Fruit fly (Drosophila melanogaster) whole organism, prepupa: ENCODE data around the gene CG2656.

Experiments used
- CG10631 ChIP-seq: fragments of 200-800 bp; sonication (Bioruptor generic); optimal IDR thresholded peaks from 2 replicates; lab custom pipeline; 2016; ENCODE audit warnings: missing biosample characterization, missing genetic modification characterization
- CG10669 ChIP-seq: fragments of 200-800 bp; sonication (Bioruptor generic); optimal IDR thresholded peaks from 3 replicates; lab custom pipeline; 2018; ENCODE audit warnings: missing biosample characterization, mild to moderate bottlenecking, missing genetic modification characterization, moderate library complexity
- CG11762 ChIP-seq: fragments of 200-800 bp; sonication (Bioruptor generic); optimal IDR thresholded peaks from 3 replicates; lab custom pipeline; 2016; ENCODE audit warnings: missing biosample characterization, missing genetic modification characterization; ENCODE audit not compliant: insufficient read depth
- CG11902 ChIP-seq: fragments of 200-800 bp; sonication (Bioruptor generic); optimal IDR thresholded peaks from 3 replicates; lab custom pipeline; 2016; ENCODE audit warnings: missing biosample characterization, missing genetic modification characterization
- CG1621 ChIP-seq: fragments of 200-800 bp; sonication (Bioruptor generic); optimal IDR thresholded peaks from 3 replicates; lab custom pipeline; 2018; ENCODE audit warnings: missing biosample characterization, mild to moderate bottlenecking, missing genetic modification characterization
- CG16779 ChIP-seq: fragments of 200-800 bp; sonication (Bioruptor generic); optimal IDR thresholded peaks from 3 replicates; lab custom pipeline; 2017; ENCODE audit warnings: missing biosample characterization, mild to moderate bottlenecking, missing genetic modification characterization
- CG31627 ChIP-seq: fragments of 200-800 bp; sonication (Bioruptor generic); optimal IDR thresholded peaks from 3 replicates; lab custom pipeline; 2016; ENCODE audit warnings: missing biosample characterization, missing genetic modification characterization
- CG32006 ChIP-seq: fragments of 200-800 bp; sonication (Bioruptor generic); optimal IDR thresholded peaks from 3 replicates; lab custom pipeline; 2017; ENCODE audit warnings: missing biosample characterization, mild to moderate bottlenecking, missing genetic modification characterization
- CG34406 ChIP-seq: fragments of 200-800 bp; sonication (Bioruptor generic); optimal IDR thresholded peaks from 3 replicates; lab custom pipeline; 2016; ENCODE audit warnings: missing biosample characterization, missing genetic modification characterization
- CG4318 ChIP-seq: fragments of 200-800 bp; sonication (Bioruptor generic); optimal IDR thresholded peaks from 3 replicates; lab custom pipeline; 2017; ENCODE audit warnings: missing biosample characterization, mild to moderate bottlenecking, missing genetic modification characterization
- CG6792 ChIP-seq: fragments of 200-800 bp; sonication (Bioruptor generic); optimal IDR thresholded peaks from 3 replicates; lab custom pipeline; 2016; ENCODE audit warnings: missing biosample characterization, missing genetic modification characterization
- CG6854 ChIP-seq: fragments of 200-800 bp; sonication (Bioruptor generic); optimal IDR thresholded peaks from 2 replicates; lab custom pipeline; 2017; ENCODE audit warnings: missing biosample characterization, mild to moderate bottlenecking, missing genetic modification characterization
- CG7368 ChIP-seq: fragments of 200-800 bp; sonication (Bioruptor generic); optimal IDR thresholded peaks from 3 replicates; lab custom pipeline; 2016; ENCODE audit warnings: missing biosample characterization, missing genetic modification characterization
- CG8119 ChIP-seq: fragments of 200-800 bp; sonication (Bioruptor generic); IDR thresholded peaks from 3 replicates; pipeline ENCODE4 v1.3.6; 2022; ENCODE audit warnings: missing biosample characterization, missing genetic modification characterization
- CG8319 ChIP-seq: fragments of 200-800 bp; sonication (Bioruptor generic); optimal IDR thresholded peaks from 3 replicates; lab custom pipeline; 2016; ENCODE audit warnings: missing biosample characterization, missing genetic modification characterization
- CG8632 ChIP-seq: fragments of 200-800 bp; sonication (Bioruptor generic); optimal IDR thresholded peaks from 3 replicates; lab custom pipeline; 2016; ENCODE audit warnings: missing biosample characterization, missing genetic modification characterization
- CG9139 ChIP-seq: fragments of 200-800 bp; sonication (Bioruptor generic); optimal IDR thresholded peaks from 3 replicates; lab custom pipeline; 2017; ENCODE audit warnings: missing biosample characterization, mild to moderate bottlenecking, missing genetic modification characterization
- Eip78C ChIP-seq: fragments of 200-800 bp; sonication (Bioruptor generic); peaks from one replicate; lab custom pipeline; 2016; ENCODE audit warnings: missing biosample characterization, missing genetic modification characterization
- Eip93F ChIP-seq: fragments of 200-800 bp; sonication (Bioruptor generic); optimal IDR thresholded peaks from 2 replicates; lab custom pipeline; 2016; ENCODE audit warnings: missing biosample characterization, mild to moderate bottlenecking, missing genetic modification characterization
- Ets21C ChIP-seq: fragments of 200-800 bp; sonication (Bioruptor generic); optimal IDR thresholded peaks from 3 replicates; lab custom pipeline; 2016; ENCODE audit warnings: missing biosample characterization, missing genetic modification characterization
- Ets96B ChIP-seq: fragments of 200-800 bp; optimal IDR thresholded peaks from 2 replicates; lab custom pipeline; 2019; ENCODE audit warnings: missing biosample characterization, mild to moderate bottlenecking, missing genetic modification characterization, moderate library complexity
- Hr38 ChIP-seq: sonication (Bioruptor generic); optimal IDR thresholded peaks from 2 replicates; lab custom pipeline; 2016; ENCODE audit warnings: missing biosample characterization, missing genetic modification characterization
- Hr39 ChIP-seq: fragments of 200-800 bp; sonication (Bioruptor generic); optimal IDR thresholded peaks from 2 replicates; lab custom pipeline; 2016; ENCODE audit warnings: missing biosample characterization, missing genetic modification characterization
- Hr4 ChIP-seq: fragments of 200-800 bp; sonication (Bioruptor generic); optimal IDR thresholded peaks from 3 replicates; lab custom pipeline; 2016; ENCODE audit warnings: missing biosample characterization, missing genetic modification characterization
- Lpt ChIP-seq: fragments of 200-800 bp; sonication (Bioruptor generic); optimal IDR thresholded peaks from 3 replicates; lab custom pipeline; 2016; ENCODE audit warnings: missing biosample characterization, missing genetic modification characterization
- OdsH ChIP-seq: fragments of 200-800 bp; sonication (Bioruptor generic); optimal IDR thresholded peaks from 3 replicates; lab custom pipeline; 2016; ENCODE audit warnings: missing biosample characterization, missing genetic modification characterization
- Sox14 ChIP-seq: fragments of 200-800 bp; sonication (Bioruptor generic); optimal IDR thresholded peaks from 3 replicates; lab custom pipeline; 2016; ENCODE audit warnings: missing biosample characterization, missing genetic modification characterization
- Sox15 ChIP-seq: fragments of 200-800 bp; sonication (Bioruptor generic); optimal IDR thresholded peaks from 3 replicates; lab custom pipeline; 2016; ENCODE audit warnings: missing biosample characterization, missing genetic modification characterization
- achi ChIP-seq: fragments of 200-800 bp; sonication (Bioruptor generic); optimal IDR thresholded peaks from 3 replicates; lab custom pipeline; 2016; ENCODE audit warnings: missing biosample characterization, missing genetic modification characterization
- acj6 ChIP-seq: fragments of 200-800 bp; sonication (Bioruptor generic); optimal IDR thresholded peaks from 3 replicates; lab custom pipeline; 2016; ENCODE audit warnings: missing biosample characterization, missing genetic modification characterization
- dac ChIP-seq: fragments of 200-800 bp; sonication (Bioruptor generic); optimal IDR thresholded peaks from 2 replicates; lab custom pipeline; 2017; ENCODE audit warnings: missing biosample characterization, mild to moderate bottlenecking, missing genetic modification characterization
- dsx ChIP-seq: fragments of 200-800 bp; optimal IDR thresholded peaks from 3 replicates; lab custom pipeline; 2019; ENCODE audit warnings: missing biosample characterization, mild to moderate bottlenecking, missing genetic modification characterization, moderate library complexity; ENCODE audit not compliant: poor library complexity, severe bottlenecking
- esn ChIP-seq: fragments of 200-800 bp; sonication (Bioruptor generic); optimal IDR thresholded peaks from 2 replicates; lab custom pipeline; 2016; ENCODE audit warnings: missing biosample characterization, mild to moderate bottlenecking, missing genetic modification characterization, moderate library complexity
- fd59A ChIP-seq: fragments of 200-800 bp; sonication (Bioruptor generic); optimal IDR thresholded peaks from 2 replicates; lab custom pipeline; 2017; ENCODE audit warnings: missing biosample characterization, mild to moderate bottlenecking, missing genetic modification characterization, missing genetic modification reagents
- fd85E ChIP-seq: fragments of 200-800 bp; sonication (Bioruptor generic); optimal IDR thresholded peaks from 3 replicates; lab custom pipeline; 2016; ENCODE audit warnings: missing biosample characterization, missing genetic modification characterization
- fkh ChIP-seq: fragments of 200-800 bp; sonication (Bioruptor generic); optimal IDR thresholded peaks from 3 replicates; lab custom pipeline; 2017; ENCODE audit warnings: missing biosample characterization, mild to moderate bottlenecking, missing genetic modification characterization, moderate library complexity
- net ChIP-seq: fragments of 200-800 bp; sonication (Bioruptor generic); optimal IDR thresholded peaks from 3 replicates; lab custom pipeline; 2016; ENCODE audit warnings: missing biosample characterization, missing genetic modification characterization
- salr ChIP-seq, 2 experiments: fragments of 200-800 bp; sonication (Bioruptor generic); optimal IDR thresholded peaks; 3 replicates each; lab custom pipeline; 2016 to 2018; ENCODE audit warnings: missing biosample characterization in 2 of 2, missing genetic modification characterization in 2 of 2, mild to moderate bottlenecking in 1 of 2
- spab ChIP-seq: fragments of 200-800 bp; sonication (Bioruptor generic); optimal IDR thresholded peaks from 2 replicates; lab custom pipeline; 2017; ENCODE audit warnings: missing biosample characterization, mild to moderate bottlenecking, missing genetic modification characterization, missing genetic modification reagents
- ss ChIP-seq, 2 experiments: fragments of 200-800 bp; sonication (Bioruptor generic); optimal IDR thresholded peaks; 2 replicates in 1 of 2; 3 replicates in 1 of 2; lab custom pipeline; 2017 to 2018; ENCODE audit warnings: mild to moderate bottlenecking in 2 of 2, missing biosample characterization in 2 of 2, missing genetic modification characterization in 2 of 2, moderate library complexity in 1 of 2
- svp ChIP-seq: fragments of 200-800 bp; sonication (Bioruptor generic); peaks from one replicate; lab custom pipeline; 2016; ENCODE audit warnings: missing biosample characterization, missing genetic modification characterization
- topi ChIP-seq: fragments of 200-800 bp; sonication (Bioruptor generic); optimal IDR thresholded peaks from 3 replicates; lab custom pipeline; 2016; ENCODE audit warnings: missing biosample characterization, missing genetic modification characterization
- vri ChIP-seq: fragments of 200-800 bp; sonication (Bioruptor generic); optimal IDR thresholded peaks from 3 replicates; lab custom pipeline; 2016; ENCODE audit warnings: missing biosample characterization, mild to moderate bottlenecking, missing genetic modification characterization

The CG2656 gene

dm6 chr3R:7139188-7140038, 5.1 kb upstream of the CG2656 start:
- no peak for TF ChIP-seq Eip93F (GFP tag; lab: Kevin White, UChicago)
- TF ChIP-seq Hr38, result no peak
- no peak for TF ChIP-seq CG1621 (tag; lab: Kevin White, UChicago)
- no peak for TF ChIP-seq OdsH
- TF ChIP-seq, all 60 proteins: peak for 0

DNA sequence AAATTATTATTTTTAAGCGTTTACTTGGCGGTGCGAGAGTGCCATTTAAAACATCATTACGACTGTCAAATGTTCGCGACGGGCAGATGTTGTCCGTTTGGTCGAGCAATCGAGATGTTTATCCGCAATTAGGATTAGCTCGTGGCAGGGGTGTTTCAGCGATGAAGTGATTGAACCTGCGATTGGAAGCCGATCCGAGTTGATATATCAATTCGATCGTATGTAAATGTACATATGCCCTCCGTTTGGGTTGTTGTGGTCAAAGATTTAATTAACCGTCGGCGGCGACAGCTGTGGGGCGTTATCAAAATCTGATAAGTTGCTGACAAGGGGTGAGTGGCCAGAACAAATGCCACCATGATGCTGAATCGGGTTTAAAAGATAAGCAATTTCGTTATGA, 1.9 kb upstream of the CG2656 start:
- TF ChIP-seq Eip93F (GFP tag; lab: Kevin White, UChicago) (no peak), CG8632 (GFP tag; lab: Kevin White, UChicago) (no peak), svp (peak; percentile 78)

DNA sequence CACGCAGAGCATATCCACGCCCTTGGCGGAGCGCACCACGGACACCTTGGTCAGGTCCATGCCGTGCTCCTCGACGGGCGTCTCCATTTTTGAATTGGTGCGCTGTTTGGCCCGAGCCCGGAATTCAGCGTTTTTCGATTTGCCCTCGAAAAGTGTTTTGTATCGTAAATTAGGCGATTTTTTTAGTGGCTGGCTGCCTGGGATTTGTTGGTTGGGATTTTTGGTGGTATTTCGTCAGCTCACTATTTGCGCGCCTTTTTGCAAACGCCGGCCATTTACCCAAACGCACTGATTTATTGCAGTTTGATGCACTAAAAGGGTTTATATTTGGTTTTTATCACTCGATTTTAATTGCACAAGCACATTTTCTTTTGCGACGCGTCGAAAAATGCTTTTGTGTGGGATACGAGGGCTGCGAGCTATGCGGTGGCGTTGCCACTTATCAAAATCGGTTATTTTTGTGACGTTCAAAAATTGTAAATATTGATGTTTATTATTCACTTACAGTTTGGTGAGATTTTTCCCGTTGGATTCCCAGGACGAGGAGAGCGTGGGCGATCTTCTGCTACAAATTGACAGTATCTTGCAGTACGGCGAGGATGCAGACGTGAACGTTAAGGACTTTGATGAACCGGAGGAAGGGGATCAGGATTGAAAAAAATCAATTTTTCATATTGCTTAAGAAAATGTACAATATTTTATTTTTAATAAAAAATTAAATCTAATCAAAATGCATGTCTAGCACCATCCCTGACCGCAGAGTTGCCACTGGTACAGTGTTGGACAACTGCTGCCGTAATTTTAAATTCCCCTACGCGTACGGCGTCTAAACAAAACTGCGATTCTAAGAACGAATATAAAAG, 6.3 kb downstream of the CG2656 start, which contains the start of the genes gfzf and Sas-4:
TSS of gene gfzf (minus strand) at position 425 of the 863 bp plus-strand sequence.
TSS of gene Sas-4 (plus strand) at position 824 of the 863 bp plus-strand sequence.
- TF ChIP-seq acj6 (GFP tag; lab: Kevin White, UChicago) (peak; percentile 70), CG32006 (peak; percentile 77), net (GFP tag; lab: Kevin White, UChicago) (no peak), CG31627 (GFP tag; lab: Kevin White, UChicago) (peak; percentile 73), spab (GFP tag; lab: Kevin White, UChicago) (no peak), topi (no peak), Lpt (GFP tag; lab: Kevin White, UChicago) (peak; percentile 20), CG8632 (GFP tag; lab: Kevin White, UChicago) (peak; percentile 59), fd85E (no peak), Sox15 (GFP tag; lab: Kevin White, UChicago) (peak; percentile 79), ss (GFP tag; optimal IDR thresholded peaks at IDR 0.05; lab: Kevin White, UChicago) (no peak), CG11762 (GFP tag; lab: Kevin White, UChicago) (peak; percentile 14), CG6854 (no peak), vri (GFP tag; lab: Kevin White, UChicago) (no peak), CG1621 (tag; lab: Kevin White, UChicago) (peak; percentile 20), fd59A (GFP tag; lab: Kevin White, UChicago) (peak; percentile 53), salr (GFP tag; optimal IDR thresholded peaks at IDR 0.05; lab: Kevin White, UChicago) (peak in 1 of 2 experiments; percentile 6), dac (GFP tag; lab: Kevin White, UChicago) (peak; percentile 41), CG16779 (tag; lab: Kevin White, UChicago) (no peak), fkh (GFP tag; lab: Kevin White, UChicago) (no peak), CG9139 (no peak), Hr38 (no peak), achi (GFP tag; lab: Kevin White, UChicago) (no peak), Eip78C (peak; percentile 80), Ets96B (tag; lab: Kevin White, UChicago) (peak; percentile 21), dsx (GFP tag; lab: Kevin White, UChicago) (no peak), CG4318 (GFP tag; lab: Kevin White, UChicago) (no peak), Sox14 (GFP tag; lab: Kevin White, UChicago) (peak; percentile 69), esn (peak; percentile 73), Ets21C (GFP tag; lab: Kevin White, UChicago) (no peak), CG11902 (GFP tag; lab: Kevin White, UChicago) (peak; percentile 71), CG7368 (GFP tag; lab: Kevin White, UChicago) (peak; percentile 35), CG6792 (GFP tag; lab: Kevin White, UChicago) (no peak), CG8119 (GFP tag; lab: Robert Waterston, UW) (peak; percentile 54; the same call in 1 of the 3 replicates), Hr4 (GFP tag; lab: Kevin White, UChicago) (no peak), CG10669 (GFP tag; lab: Kevin White, UChicago) (no peak), Hr39 (GFP tag; lab: Kevin White, UChicago) (peak; percentile 76), CG8319 (GFP tag; lab: Kevin White, UChicago) (no peak), CG10631 (GFP tag; lab: Kevin White, UChicago) (peak; percentile 70), CG34406 (GFP tag; lab: Kevin White, UChicago) (peak; percentile 66)
